Worm (Caenorhabditis elegans): ENCODE measurements around the gene fbxc-31.

DNA sequence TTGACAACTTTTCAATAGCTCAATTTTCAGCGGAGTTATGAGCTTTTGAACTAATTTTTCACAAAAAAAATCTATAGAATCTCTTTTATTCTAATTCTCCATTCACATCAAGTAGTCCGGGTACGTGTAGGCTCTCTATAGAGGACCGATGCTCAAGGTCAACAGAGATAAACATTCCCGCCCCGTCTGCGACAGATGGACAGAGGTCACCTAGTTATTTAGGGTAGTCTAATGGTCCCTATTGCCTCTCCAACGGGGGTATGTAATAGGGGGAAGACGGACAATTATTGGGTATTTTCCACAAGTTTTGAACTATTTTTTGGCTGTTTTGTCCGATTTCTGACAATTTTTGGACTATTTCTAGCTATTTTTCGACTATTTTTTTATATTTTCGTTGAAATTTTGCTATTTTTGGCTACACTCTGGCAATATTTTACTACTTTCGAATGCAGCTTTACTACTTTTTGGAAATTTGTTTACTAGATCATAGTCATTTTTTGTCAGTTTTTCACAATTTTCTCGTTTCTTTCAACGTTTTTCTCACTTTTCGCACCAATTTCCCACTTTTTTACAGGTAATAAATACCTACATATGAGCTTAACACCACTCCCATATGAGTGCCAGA lies 43.4 kb upstream of the fbxc-31 start, which contains the start of gene fbxc-51:
- TF ChIP-seq zag-1 (tag; optimal IDR thresholded peaks at IDR 0.05) (no peak), tbx-2 (tag; optimal IDR thresholded peaks at IDR 0.05) (no peak), jun-1 (tag; optimal IDR thresholded peaks at IDR 0.05) (no peak), nhr-28 (tag; optimal IDR thresholded peaks at IDR 0.05) (no peak), unc-62 (GFP tag; optimal IDR thresholded peaks at IDR 0.05) (no peak), ZK546.5 (tag; optimal IDR thresholded peaks at IDR 0.05) (no peak), ztf-4 (tag; optimal IDR thresholded peaks at IDR 0.05) (no peak), aly-2 (tag; optimal IDR thresholded peaks at IDR 0.05) (no peak)
